Worm (Caenorhabditis elegans) whole organism, L1 larva: Measurements from ENCODE around the gene fbxa-44.

Experiments used
- Y116A8C.19 ChIP-seq: sonication (generic microtip); optimal IDR thresholded peaks from 2 replicates; lab custom pipeline; 2016; ENCODE audit warnings: missing compliant biosample characterization, missing genetic modification characterization, borderline replicate concordance
- alr-1 ChIP-seq: fragments of 200-800 bp; sonication (Bioruptor generic); optimal IDR thresholded peaks from 2 replicates; lab custom pipeline; 2018; ENCODE audit warnings: borderline replicate concordance, mild to moderate bottlenecking, missing genetic modification characterization, missing compliant biosample characterization
- ceh-82 ChIP-seq, 3 experiments: fragments of 150-350 bp in 1 of 3; sonication (generic microtip) in 2 of 3; optimal IDR thresholded peaks; 2 replicates each; lab custom pipeline; 2014 to 2017; ENCODE audit warnings: missing biosample characterization in 3 of 3, missing genetic modification characterization in 3 of 3
- ces-1 ChIP-seq: fragments of 150-350 bp; optimal IDR thresholded peaks from 2 replicates; lab custom pipeline; 2014; ENCODE audit warnings: missing biosample characterization, missing genetic modification reagents, missing genetic modification characterization
- dpl-1 ChIP-seq, 3 experiments: fragments of 150-350 bp in 2 of 3; sonication (generic microtip) in 1 of 3; optimal IDR thresholded peaks; 2 replicates each; lab custom pipeline; 2014 to 2017; ENCODE audit warnings: missing biosample characterization in 3 of 3, missing genetic modification characterization in 3 of 3, missing genetic modification reagents in 3 of 3
- efl-1 ChIP-seq, 4 experiments: fragments of 150-350 bp; optimal IDR thresholded peaks in 3 of 4; peaks in 1 of 4; 1 replicate in 1 of 4; 2 replicates in 3 of 4; lab custom pipeline; 2014; ENCODE audit warnings: missing biosample characterization in 2 of 4, missing genetic modification characterization in 2 of 4, missing genetic modification reagents in 2 of 4
- egl-27 ChIP-seq, 2 experiments: fragments of 150-350 bp in 1 of 2; sonication (generic microtip); optimal IDR thresholded peaks; 3 replicates each; lab custom pipeline; 2017 to 2018; ENCODE audit warnings: missing biosample characterization in 2 of 2, missing genetic modification characterization in 2 of 2, missing genetic modification reagents in 2 of 2
- fkh-10 ChIP-seq: sonication (generic microtip); optimal IDR thresholded peaks from 2 replicates; lab custom pipeline; 2017; ENCODE audit warnings: missing biosample characterization, missing genetic modification reagents, missing genetic modification characterization
- fkh-8 ChIP-seq: sonication (generic microtip); optimal IDR thresholded peaks from 2 replicates; lab custom pipeline; 2016; ENCODE audit warnings: mild to moderate bottlenecking, missing genetic modification characterization, missing compliant biosample characterization
- hlh-17 ChIP-seq: fragments of 200-800 bp; sonication (Bioruptor generic); optimal IDR thresholded peaks from 2 replicates; lab custom pipeline; 2018; ENCODE audit warnings: missing genetic modification characterization, mild to moderate bottlenecking, missing compliant biosample characterization, moderate library complexity, borderline replicate concordance
- isw-1 ChIP-seq: fragments of 200-800 bp; sonication (Bioruptor generic); IDR thresholded peaks from 2 replicates; pipeline ENCODE4 v1.3.6; 2022; ENCODE audit warnings: missing genetic modification characterization, missing compliant biosample characterization
- jun-1 ChIP-seq: fragments of 150-350 bp; optimal IDR thresholded peaks from 2 replicates; lab custom pipeline; 2014; ENCODE audit warnings: missing biosample characterization, missing genetic modification reagents, missing genetic modification characterization
- lin-39 ChIP-seq: fragments of 150-350 bp; optimal IDR thresholded peaks from 2 replicates; lab custom pipeline; 2014; ENCODE audit warnings: missing biosample characterization, missing genetic modification reagents, missing genetic modification characterization
- mep-1 ChIP-seq: fragments of 150-350 bp; optimal IDR thresholded peaks from 2 replicates; lab custom pipeline; 2014; ENCODE audit warnings: missing biosample characterization, missing genetic modification characterization
- nhr-19 ChIP-seq: fragments of 200-800 bp; sonication (Bioruptor generic); conservative IDR thresholded peaks from 2 replicates; pipeline ENCODE4 v1.3.6; 2022; ENCODE audit warnings: missing genetic modification characterization, missing compliant biosample characterization
- nhr-20 ChIP-seq: sonication (generic microtip); optimal IDR thresholded peaks from 2 replicates; lab custom pipeline; 2016; ENCODE audit warnings: mild to moderate bottlenecking, missing genetic modification characterization, missing compliant biosample characterization
- nhr-28 ChIP-seq: fragments of 150-350 bp; optimal IDR thresholded peaks from 2 replicates; lab custom pipeline; 2014; ENCODE audit warnings: missing biosample characterization, missing genetic modification characterization
- nhr-47 ChIP-seq: sonication (generic microtip); optimal IDR thresholded peaks from 2 replicates; lab custom pipeline; 2016; ENCODE audit warnings: mild to moderate bottlenecking, missing genetic modification characterization, moderate library complexity, missing compliant biosample characterization
- nhr-71 ChIP-seq: sonication (generic microtip); optimal IDR thresholded peaks from 2 replicates; lab custom pipeline; 2016; ENCODE audit warnings: mild to moderate bottlenecking, missing genetic modification characterization, moderate library complexity, missing compliant biosample characterization
- nhr-90 ChIP-seq: sonication (generic microtip); optimal IDR thresholded peaks from 2 replicates; lab custom pipeline; 2016; ENCODE audit warnings: mild to moderate bottlenecking, missing genetic modification characterization, missing compliant biosample characterization; ENCODE audit not compliant: poor library complexity
- sup-37 ChIP-seq: fragments of 200-800 bp; sonication (Bioruptor generic); optimal IDR thresholded peaks from 2 replicates; lab custom pipeline; 2018; ENCODE audit warnings: mild to moderate bottlenecking, missing genetic modification characterization, missing compliant biosample characterization
- swsn-7 ChIP-seq: sonication (generic microtip); optimal IDR thresholded peaks from 2 replicates; lab custom pipeline; 2016; ENCODE audit warnings: missing genetic modification characterization, missing compliant biosample characterization
- unc-62 ChIP-seq: fragments of 150-350 bp; optimal IDR thresholded peaks from 2 replicates; lab custom pipeline; 2014; ENCODE audit warnings: missing biosample characterization, missing genetic modification reagents, missing genetic modification characterization
- unc-98 ChIP-seq: fragments of 200-800 bp; sonication (Bioruptor generic); IDR thresholded peaks from 2 replicates; pipeline ENCODE4 v1.3.6; 2022; ENCODE audit warnings: missing genetic modification characterization, missing compliant biosample characterization
- vab-15 ChIP-seq: sonication (generic microtip); optimal IDR thresholded peaks from 2 replicates; lab custom pipeline; 2017; ENCODE audit warnings: missing genotype, mild to moderate bottlenecking, missing genetic modification characterization, missing compliant biosample characterization
- xbp-1 ChIP-seq: sonication (generic microtip); optimal IDR thresholded peaks from 2 replicates; lab custom pipeline; 2016; ENCODE audit warnings: missing genetic modification characterization, missing compliant biosample characterization

Gene fbxa-44

ce11 chrV:16861719-16862118, 27.4 kb upstream of the fbxa-44 start, which contains the start of the genes clec-32 and clec-24:
Gene clec-32, minus strand, starts transcription at chrV:16861819.
Gene clec-24, plus strand, starts transcription at chrV:16862012.
- TF ChIP-seq fkh-8 (tag; lab: Kevin White, UChicago) (no peak), ces-1 (no peak), alr-1 (tag; lab: Kevin White, UChicago) (no peak), jun-1 (tag; lab: Kevin White, UChicago) (no peak)

DNA sequence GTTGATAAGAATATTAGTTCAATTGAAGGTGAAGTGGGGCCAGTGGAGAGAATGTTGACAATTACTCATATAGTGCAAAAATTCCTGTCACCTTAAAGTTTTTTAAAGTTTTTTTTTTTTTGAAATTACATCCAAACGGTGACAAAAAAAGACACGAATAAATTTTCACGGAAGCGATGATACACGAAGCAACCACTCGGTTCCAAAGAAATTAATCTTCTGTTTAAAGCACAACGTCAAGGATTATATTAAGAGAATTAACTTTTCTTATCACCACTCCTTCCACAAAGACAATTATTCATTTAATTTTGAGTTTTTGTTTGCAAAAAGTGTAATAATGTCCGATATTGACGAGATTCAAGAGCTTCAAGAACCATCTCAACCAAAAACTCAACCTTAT, 23.7 kb upstream of the fbxa-44 start, which contains the start of gene clec-28:
Gene clec-28, plus strand, starts transcription at position 301 of the 400 bp plus-strand sequence.
- no peak for TF ChIP-seq nhr-90

DNA sequence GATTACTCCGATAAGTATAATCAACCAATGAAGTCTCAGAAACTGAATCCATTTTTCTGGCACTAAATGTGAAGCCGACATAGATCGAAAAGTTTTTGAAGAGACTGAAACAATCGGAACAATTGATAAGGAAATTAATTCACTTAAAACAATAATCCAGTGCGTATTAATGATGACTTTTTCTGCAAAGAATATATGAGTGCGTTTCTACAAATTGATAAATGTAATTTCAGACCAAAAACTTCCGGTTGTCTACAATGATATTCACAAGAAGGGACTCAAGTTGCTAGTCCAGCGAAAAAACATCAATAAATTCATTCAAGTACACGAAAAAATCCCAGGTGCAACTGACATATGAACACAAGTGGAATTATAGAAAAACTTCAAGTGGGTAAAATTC, 19.3 kb upstream of the fbxa-44 start, which contains the start of gene clec-33:
Gene clec-33, minus strand, starts transcription at position 101 of the 400 bp plus-strand sequence.
- TF ChIP-seq vab-15 (tag; lab: Kevin White, UChicago) (no peak), fkh-10 (no peak), nhr-19 (GFP tag; lab: Robert Waterston, UW) (no peak), dpl-1 (GFP tag; optimal IDR thresholded peaks at IDR 0.05; lab: Kevin White, UChicago) (no peak), Y116A8C.19 (tag; lab: Kevin White, UChicago) (no peak), nhr-20 (tag; lab: Kevin White, UChicago) (no peak), xbp-1 (tag; lab: Kevin White, UChicago) (no peak), isw-1 (GFP tag; lab: Robert Waterston, UW) (no peak), unc-62 (no peak), nhr-90 (no peak), lin-39 (tag; lab: Kevin White, UChicago) (no peak), egl-27 (tag; optimal IDR thresholded peaks at IDR 0.05; lab: Kevin White, UChicago) (no peak), unc-98 (no peak), efl-1 (optimal IDR thresholded peaks at IDR 0.05; lab: Kevin White, UChicago) (no peak), efl-1 (GFP tag; optimal IDR thresholded peaks at IDR 0.05 in 1 of 2; lab: Kevin White, UChicago) (no peak), ces-1 (no peak)
- TF ChIP-seq, all 84 proteins: peak for 0

- no peak for TF ChIP-seq nhr-19 (GFP tag; lab: Robert Waterston, UW)
- TF ChIP-seq unc-62, result no peak
- TF ChIP-seq efl-1 (optimal IDR thresholded peaks at IDR 0.05; lab: Kevin White, UChicago), result no peak
- TF ChIP-seq efl-1 (GFP tag; optimal IDR thresholded peaks at IDR 0.05 in 1 of 2; lab: Kevin White, UChicago), result peak in 1 of 2 experiments; percentile 24
Observed at ce11 chrV:16871387-16871786, 17.7 kb upstream of the fbxa-44 start, which contains the start of gene thn-4. Gene thn-4, minus strand, starts transcription at chrV:16871487.

DNA sequence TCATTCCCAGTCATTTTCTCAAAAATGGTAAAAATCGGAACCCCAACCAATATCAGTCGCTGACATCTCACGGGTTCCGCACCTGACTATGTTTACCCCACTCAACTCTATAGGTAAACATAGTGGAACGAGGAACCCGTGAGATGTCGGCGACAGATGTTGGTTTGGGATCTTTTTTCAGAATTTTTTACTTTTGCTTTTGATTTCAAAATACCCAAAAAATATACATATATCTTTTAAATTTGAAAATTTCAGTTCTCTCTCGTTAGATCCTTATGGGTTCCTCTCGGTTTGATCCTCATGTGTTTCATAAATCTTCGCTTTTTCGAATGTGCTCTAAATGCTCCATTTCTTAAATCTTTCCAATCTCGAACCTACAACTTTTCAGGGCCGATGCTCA, 15.4 kb upstream of the fbxa-44 start, which contains the start of gene srw-23:
Gene srw-23, plus strand, starts transcription at position 301 of the 400 bp plus-strand sequence.
- TF ChIP-seq ceh-82 (tag; optimal IDR thresholded peaks at IDR 0.05; lab: Kevin White, UChicago), result no peak
- no peak for TF ChIP-seq efl-1 (optimal IDR thresholded peaks at IDR 0.05; lab: Kevin White, UChicago)
- peak in 1 of 2 experiments; percentile 30 for TF ChIP-seq efl-1 (GFP tag; optimal IDR thresholded peaks at IDR 0.05 in 1 of 2; lab: Kevin White, UChicago)

DNA sequence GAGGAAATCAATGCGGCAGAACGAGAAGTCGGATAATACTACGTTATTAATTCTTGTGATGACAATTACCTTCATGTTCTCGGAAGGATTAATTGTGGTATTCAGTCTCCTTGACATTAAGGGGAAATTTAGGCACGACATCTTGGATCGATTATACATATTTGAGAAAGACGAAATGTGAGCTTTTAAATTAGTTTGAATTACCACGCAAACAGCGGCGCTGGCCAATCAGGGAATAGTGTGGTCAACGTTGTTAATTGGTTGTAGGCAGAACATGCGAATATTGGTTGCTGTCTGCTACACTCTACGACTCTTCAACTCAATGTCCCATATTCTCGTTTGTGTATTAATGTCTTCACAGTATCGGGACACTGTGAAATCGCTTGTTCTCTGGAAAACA, 14.1 kb upstream of the fbxa-44 start, which contains the start of gene F49A5.10:
Gene F49A5.10, plus strand, starts transcription at position 301 of the 400 bp plus-strand sequence.
- TF ChIP-seq nhr-28 (tag; lab: Kevin White, UChicago) (no peak), swsn-7 (tag; lab: Kevin White, UChicago) (no peak)

ce11 chrV:16879532-16879931, 9.5 kb upstream of the fbxa-44 start:
- TF ChIP-seq nhr-90 (no peak), mep-1 (tag; lab: Kevin White, UChicago) (no peak), jun-1 (tag; lab: Kevin White, UChicago) (no peak), hlh-17 (GFP tag; lab: Kevin White, UChicago) (no peak), unc-62 (no peak), nhr-47 (tag; lab: Kevin White, UChicago) (no peak), sup-37 (GFP tag; lab: Kevin White, UChicago) (no peak), nhr-71 (tag; lab: Kevin White, UChicago) (no peak), nhr-28 (tag; lab: Kevin White, UChicago) (no peak)
